Worm (Caenorhabditis elegans) whole organism, late embryonic: Measurements from ENCODE around the gene acs-10.

Experiments
- C38D4.7 ChIP-seq: fragments of 200-800 bp; sonication (Bioruptor generic); optimal IDR thresholded peaks from 2 replicates; lab custom pipeline; 2018; ENCODE audit warnings: mild to moderate bottlenecking, missing genetic modification characterization, moderate library complexity, missing compliant biosample characterization
- K02D7.2 ChIP-seq: sonication (generic microtip); optimal IDR thresholded peaks from 2 replicates; lab custom pipeline; 2017; ENCODE audit warnings: mild to moderate bottlenecking, missing genetic modification characterization, missing compliant biosample characterization
- K09A11.1 ChIP-seq: sonication (generic microtip); optimal IDR thresholded peaks from 2 replicates; lab custom pipeline; 2017; ENCODE audit warnings: antibody characterized with exemption, mild to moderate bottlenecking, missing genetic modification characterization, missing compliant biosample characterization; ENCODE audit not compliant: insufficient read depth
- ceh-14 ChIP-seq: sonication (generic microtip); optimal IDR thresholded peaks from 2 replicates; lab custom pipeline; 2016; ENCODE audit warnings: missing genotype, missing genetic modification characterization, missing compliant biosample characterization
- ceh-19 ChIP-seq: fragments of 200-800 bp; sonication (Bioruptor generic); optimal IDR thresholded peaks from 2 replicates; lab custom pipeline; 2018; ENCODE audit warnings: mild to moderate bottlenecking, missing genetic modification characterization, missing compliant biosample characterization
- ceh-2 ChIP-seq: sonication (generic microtip); optimal IDR thresholded peaks from 2 replicates; lab custom pipeline; 2016; ENCODE audit warnings: missing genotype, missing genetic modification characterization, missing compliant biosample characterization
- ceh-24 ChIP-seq: sonication (generic microtip); optimal IDR thresholded peaks from 2 replicates; lab custom pipeline; 2016; ENCODE audit warnings: mild to moderate bottlenecking, missing genetic modification characterization, missing compliant biosample characterization
- ceh-31 ChIP-seq: sonication (generic microtip); optimal IDR thresholded peaks from 2 replicates; lab custom pipeline; 2016; ENCODE audit warnings: missing genetic modification characterization, missing compliant biosample characterization
- ceh-34 ChIP-seq: sonication (generic microtip); optimal IDR thresholded peaks from 2 replicates; lab custom pipeline; 2016; ENCODE audit warnings: mild to moderate bottlenecking, missing genetic modification characterization, missing compliant biosample characterization
- ceh-48 ChIP-seq: sonication (generic microtip); optimal IDR thresholded peaks from 2 replicates; lab custom pipeline; 2016; ENCODE audit warnings: missing genetic modification characterization, inconsistent platforms, missing compliant biosample characterization
- ceh-9 ChIP-seq: sonication (generic microtip); optimal IDR thresholded peaks from 2 replicates; lab custom pipeline; 2016; ENCODE audit warnings: mild to moderate bottlenecking, missing genetic modification characterization, inconsistent platforms, missing compliant biosample characterization
- che-1 ChIP-seq: sonication (generic microtip); optimal IDR thresholded peaks from 2 replicates; lab custom pipeline; 2016; ENCODE audit warnings: mild to moderate bottlenecking, missing genetic modification characterization, missing compliant biosample characterization
- dve-1 ChIP-seq: sonication (generic microtip); optimal IDR thresholded peaks from 2 replicates; lab custom pipeline; 2017; ENCODE audit warnings: antibody characterized with exemption, mild to moderate bottlenecking, missing genetic modification characterization, missing compliant biosample characterization
- elt-2 ChIP-seq: sonication (generic microtip); optimal IDR thresholded peaks from 2 replicates; lab custom pipeline; 2016; ENCODE audit warnings: missing genetic modification reagents, missing genetic modification characterization, missing compliant biosample characterization
- elt-4 ChIP-seq: sonication (generic microtip); optimal IDR thresholded peaks from 2 replicates; lab custom pipeline; 2016; ENCODE audit warnings: missing genetic modification characterization, missing compliant biosample characterization
- eyg-1 ChIP-seq: sonication (generic microtip); optimal IDR thresholded peaks from 2 replicates; lab custom pipeline; 2016; ENCODE audit warnings: missing genotype, missing genetic modification characterization, missing compliant biosample characterization
- fax-1 ChIP-seq: sonication (generic microtip); optimal IDR thresholded peaks from 2 replicates; lab custom pipeline; 2016; ENCODE audit warnings: missing genotype, missing genetic modification characterization, missing compliant biosample characterization
- fkh-10 ChIP-seq: fragments of 150-350 bp; optimal IDR thresholded peaks from 2 replicates; lab custom pipeline; 2014; ENCODE audit warnings: missing biosample characterization, missing genetic modification reagents, missing genetic modification characterization
- fkh-6 ChIP-seq: sonication (generic microtip); optimal IDR thresholded peaks from 2 replicates; lab custom pipeline; 2016; ENCODE audit warnings: missing genetic modification characterization, missing compliant biosample characterization
- hlh-13 ChIP-seq: fragments of 200-800 bp; sonication (Bioruptor generic); optimal IDR thresholded peaks from 2 replicates; lab custom pipeline; 2018; ENCODE audit warnings: mild to moderate bottlenecking, missing genetic modification characterization, missing compliant biosample characterization
- hlh-6 ChIP-seq: sonication (generic microtip); optimal IDR thresholded peaks from 2 replicates; lab custom pipeline; 2016; ENCODE audit warnings: missing genotype, missing genetic modification characterization, missing compliant biosample characterization
- madf-2 ChIP-seq: sonication (generic microtip); optimal IDR thresholded peaks from 2 replicates; lab custom pipeline; 2017; ENCODE audit warnings: missing genetic modification characterization, missing compliant biosample characterization
- nfya-1 ChIP-seq: sonication (generic microtip); optimal IDR thresholded peaks from 2 replicates; lab custom pipeline; 2017; ENCODE audit warnings: missing genetic modification characterization, mild to moderate bottlenecking, missing compliant biosample characterization, antibody characterized with exemption, moderate library complexity
- nhr-232 ChIP-seq: sonication (generic microtip); optimal IDR thresholded peaks from 2 replicates; lab custom pipeline; 2016; ENCODE audit warnings: missing genetic modification characterization, missing compliant biosample characterization
- pat-9 ChIP-seq: fragments of 200-800 bp; sonication (Bioruptor generic); optimal IDR thresholded peaks from 2 replicates; lab custom pipeline; 2018; ENCODE audit warnings: mild to moderate bottlenecking, missing genetic modification characterization, moderate library complexity, missing compliant biosample characterization
- pha-2 ChIP-seq: sonication (generic microtip); optimal IDR thresholded peaks from 2 replicates; lab custom pipeline; 2017; ENCODE audit warnings: mild to moderate bottlenecking, missing genetic modification characterization, missing compliant biosample characterization
- pqm-1 ChIP-seq: sonication (generic microtip); optimal IDR thresholded peaks from 2 replicates; lab custom pipeline; 2016; ENCODE audit warnings: missing genetic modification characterization, missing compliant biosample characterization
- pros-1 ChIP-seq: fragments of 150-350 bp; optimal IDR thresholded peaks from 2 replicates; lab custom pipeline; 2014; ENCODE audit warnings: missing biosample characterization, missing genetic modification reagents, missing genetic modification characterization
- ref-2 ChIP-seq: sonication (generic microtip); optimal IDR thresholded peaks from 2 replicates; lab custom pipeline; 2016; ENCODE audit warnings: missing genetic modification characterization, missing compliant biosample characterization
- sox-2 ChIP-seq: fragments of 200-800 bp; sonication (Bioruptor generic); IDR thresholded peaks from 2 replicates; pipeline ENCODE4 v1.3.6; 2022; ENCODE audit warnings: missing genetic modification reagents, missing genetic modification characterization, missing compliant biosample characterization
- syd-9 ChIP-seq: sonication (generic microtip); optimal IDR thresholded peaks from 2 replicates; lab custom pipeline; 2016; ENCODE audit warnings: mild to moderate bottlenecking, missing genetic modification characterization, moderate library complexity, missing compliant biosample characterization
- tbx-7 ChIP-seq: sonication (generic microtip); optimal IDR thresholded peaks from 2 replicates; lab custom pipeline; 2016; ENCODE audit warnings: missing genotype, missing genetic modification characterization, missing compliant biosample characterization
- unc-3 ChIP-seq, 2 experiments: fragments of 200-800 bp in 1 of 2; sonication (Bioruptor generic) in 1 of 2; sonication (generic microtip) in 1 of 2; conservative IDR thresholded peaks in 1 of 2; optimal IDR thresholded peaks in 1 of 2; 2 replicates each; pipeline versions ENCODE4 v1.3.6 to Lab custom; 2016 to 2022; ENCODE audit warnings: missing compliant biosample characterization in 2 of 2, missing genetic modification characterization in 2 of 2, missing genetic modification reagents in 1 of 2
- unc-55 ChIP-seq: sonication (generic microtip); optimal IDR thresholded peaks from 2 replicates; lab custom pipeline; 2017; ENCODE audit warnings: missing biosample characterization, missing genetic modification reagents, missing genetic modification characterization

acs-10 gene

ce11 chrV:14171284-14171683, 25.0 kb downstream of the acs-10 start, which contains the start of gene cest-2.1:
Gene cest-2.1 (minus strand): TSS chrV:14171481.
- TF ChIP-seq che-1 (tag; lab: Kevin White, UChicago) (no peak), hlh-6 (tag; lab: Kevin White, UChicago) (no peak)

ce11 chrV:14175216-14175615, 28.9 kb downstream of the acs-10 start, which contains the start of gene cest-2.2:
Gene cest-2.2 (minus strand): TSS chrV:14175355.
- peak; percentile 55 for TF ChIP-seq elt-2 (tag; lab: Kevin White, UChicago)
- no peak for TF ChIP-seq C38D4.7 (GFP tag; lab: Kevin White, UChicago)
- TF ChIP-seq, all 69 proteins: peak for 1

ce11 chrV:14176572-14176971, 30.3 kb downstream of the acs-10 start:
- TF ChIP-seq C38D4.7 (GFP tag; lab: Kevin White, UChicago) (no peak), eyg-1 (tag; lab: Kevin White, UChicago) (no peak), nhr-232 (tag; lab: Kevin White, UChicago) (no peak), hlh-13 (no peak), fax-1 (tag; lab: Kevin White, UChicago) (no peak), K02D7.2 (no peak), dve-1 (no peak), nfya-1 (tag; lab: Kevin White, UChicago) (no peak), madf-2 (no peak), fkh-10 (no peak), K09A11.1 (tag; lab: Kevin White, UChicago) (no peak), ceh-2 (no peak), elt-2 (tag; lab: Kevin White, UChicago) (no peak), ceh-31 (tag; lab: Kevin White, UChicago) (no peak), pha-2 (tag; lab: Kevin White, UChicago) (no peak), pat-9 (tag; lab: Kevin White, UChicago) (no peak), hlh-6 (tag; lab: Kevin White, UChicago) (no peak)

ce11 chrV:14177657-14178129, 31.4 kb downstream of the acs-10 start, which contains the start of gene ceh-74:
Gene ceh-74 (plus strand): TSS chrV:14178079.
- no peak for TF ChIP-seq fkh-6
- peak; percentile 37 for TF ChIP-seq ref-2 (tag; lab: Kevin White, UChicago)
- TF ChIP-seq nfya-1 (tag; lab: Kevin White, UChicago) = peak; percentile 45
- TF ChIP-seq tbx-7 (tag; lab: Kevin White, UChicago) = no peak
- no peak for TF ChIP-seq ceh-19 (GFP tag; lab: Kevin White, UChicago)
- TF ChIP-seq unc-55 (GFP tag; lab: Kevin White, UChicago) = peak; percentile 43
- TF ChIP-seq pros-1 (tag; lab: Kevin White, UChicago) = peak; percentile 57
- no peak for TF ChIP-seq pat-9 (tag; lab: Kevin White, UChicago)
- TF ChIP-seq, all 69 proteins: peak for 4

- TF ChIP-seq ceh-9 (tag; lab: Kevin White, UChicago) (no peak), fkh-6 (no peak), unc-3 (GFP tag; conservative IDR thresholded peaks at IDR 0.05; lab: Robert Waterston, UW) (no peak), unc-3 (tag; optimal IDR thresholded peaks at IDR 0.05; lab: Kevin White, UChicago) (no peak), elt-4 (tag; lab: Kevin White, UChicago) (no peak), pqm-1 (tag; lab: Kevin White, UChicago) (no peak), ceh-48 (no peak), ceh-24 (tag; lab: Kevin White, UChicago) (no peak), sox-2 (GFP tag; lab: Robert Waterston, UW) (no peak), ceh-34 (tag; lab: Kevin White, UChicago) (no peak), ceh-14 (tag; lab: Kevin White, UChicago) (no peak), syd-9 (tag; lab: Kevin White, UChicago) (no peak), dve-1 (no peak)
These were observed 33.6 kb downstream of the acs-10 start, which contains the start of gene ZC376.8 for ce11 chrV:14179947-14180346. Gene ZC376.8 (plus strand): TSS chrV:14180247.
